Fruit fly (Drosophila melanogaster): ENCODE results near the gene CG33648.

CG33648 gene

dm6 chr2L:14515222-14516044, 8.7 kb upstream of the CG33648 start (continued):
- TF ChIP-seq eve (GFP tag; optimal IDR thresholded peaks at IDR 0.05) (peak in 1 of 2 experiments; percentile 85), fd64A (GFP tag; optimal IDR thresholded peaks at IDR 0.05) (no peak), kah (GFP tag; optimal IDR thresholded peaks at IDR 0.05) (peak; percentile 35), CG11085 (GFP tag; IDR thresholded peaks at IDR 0.05) (no peak), CG31441 (GFP tag; IDR thresholded peaks at IDR 0.05) (peak; percentile 91), hth (optimal IDR thresholded peaks at IDR 0.05) (peak; percentile 98), fd96Cb (tag; optimal IDR thresholded peaks at IDR 0.05) (peak; percentile 80), tna (GFP tag; IDR thresholded peaks at IDR 0.05; ENCODE audit: partially characterized antibody) (no peak), gro (GFP tag; optimal IDR thresholded peaks at IDR 0.05) (no peak), z (GFP tag; IDR thresholded peaks at IDR 0.05) (no peak), CG1792 (GFP tag; optimal IDR thresholded peaks at IDR 0.05) (no peak), H15 (GFP tag; IDR thresholded peaks at IDR 0.05) (peak; percentile 18; the same call in 1 of the 3 replicates), CG14710 (tag; optimal IDR thresholded peaks at IDR 0.05) (peak; percentile 69), gsb (GFP tag; IDR thresholded peaks at IDR 0.05) (0 out of 2 replicates have a peak, but pooled peaks have one; percentile 11), Lhr (GFP tag; optimal IDR thresholded peaks at IDR 0.05) (peak; percentile 29), E2f2 (GFP tag; IDR thresholded peaks at IDR 0.05) (peak; percentile 44; the same call in 1 of the 2 replicates), Asciz (GFP tag; optimal IDR thresholded peaks at IDR 0.05) (peak; percentile 80), CG34422 (GFP tag; IDR thresholded peaks at IDR 0.05) (0 out of 3 replicates have a peak, but pooled peaks have one; percentile 20), CG4328 (GFP tag; optimal IDR thresholded peaks at IDR 0.05) (peak; percentile 40), CG11093 (GFP tag; IDR thresholded peaks at IDR 0.05) (peak; percentile 44; the same call in 1 of the 3 replicates), CG4424 (GFP tag; optimal IDR thresholded peaks at IDR 0.05) (peak; percentile 60), CG15514 (GFP tag; optimal IDR thresholded peaks at IDR 0.05) (peak; percentile 17), pan (optimal IDR thresholded peaks at IDR 0.05) (no peak), pan (GFP tag; optimal IDR thresholded peaks at IDR 0.05 in 1 of 2, IDR thresholded peaks at IDR 0.05 in 1 of 2) (peak in 1 of 2 experiments; percentile 53), Oli (tag; optimal IDR thresholded peaks at IDR 0.05) (peak; percentile 84), CG10267 (tag; optimal IDR thresholded peaks at IDR 0.05) (peak; percentile 62), CG1603 (tag; optimal IDR thresholded peaks at IDR 0.05) (peak; percentile 26), CG3995 (GFP tag; optimal IDR thresholded peaks at IDR 0.05) (no peak), grau (tag; optimal IDR thresholded peaks at IDR 0.05) (peak; percentile 70), CG14441 (GFP tag; IDR thresholded peaks at IDR 0.05) (peak; percentile 56; the same call in 1 of the 2 replicates), odd (GFP tag; optimal IDR thresholded peaks at IDR 0.05) (peak; percentile 48), ind (GFP tag; optimal IDR thresholded peaks at IDR 0.05) (peak; percentile 64), cwo (GFP tag; optimal IDR thresholded peaks at IDR 0.05) (peak; percentile 31), MESR4 (GFP tag; optimal IDR thresholded peaks at IDR 0.05) (no peak), bsh (GFP tag; optimal IDR thresholded peaks at IDR 0.05) (peak; percentile 14 to 66), Poxn (GFP tag; IDR thresholded peaks at IDR 0.05) (no peak), Ada2b (GFP tag; IDR thresholded peaks at IDR 0.05) (peak; percentile 38; the same call in 1 of the 2 replicates), D (optimal IDR thresholded peaks at IDR 0.05) (no peak), D (GFP tag; optimal IDR thresholded peaks at IDR 0.05) (peak; percentile 61), ab (GFP tag; optimal IDR thresholded peaks at IDR 0.05) (no peak), CG17568 (GFP tag; optimal IDR thresholded peaks at IDR 0.05) (peak; percentile 20), stc (GFP tag; IDR thresholded peaks at IDR 0.05) (no peak), ci (GFP tag; IDR thresholded peaks at IDR 0.05) (peak; percentile 73; the same call in 2 of the 3 replicates), CG32532 (GFP tag; IDR thresholded peaks at IDR 0.05) (0 out of 2 replicates have a peak, but pooled peaks have one; percentile 6), CG8478 (optimal IDR thresholded peaks at IDR 0.05) (no peak), CG9817 (tag; optimal IDR thresholded peaks at IDR 0.05) (peak; percentile 16), disco-r (GFP tag; optimal IDR thresholded peaks at IDR 0.05) (no peak), CG2199 (GFP tag; IDR thresholded peaks at IDR 0.05) (0 out of 3 replicates have a peak, but pooled peaks have one; percentile 35), Opbp (GFP tag; IDR thresholded peaks at IDR 0.05; ENCODE audit: partially characterized antibody) (no peak)

Measured in whole organism, embryonic.